Fruit fly (Drosophila melanogaster) ovary, adult (tissue): ENCODE measurements around the gene CG3690.

Source experiments
- CG17801 ChIP-seq: fragments of 200-800 bp; optimal IDR thresholded peaks from 2 replicates; lab custom pipeline; 2019; ENCODE audit warnings: missing biosample characterization, mild to moderate bottlenecking, missing genetic modification characterization, moderate library complexity; ENCODE audit not compliant: partially characterized antibody

Gene CG3690

dm6 chrX:933997-934396 lies 17.7 kb downstream of the CG3690 start:
- no peak for TF ChIP-seq CG17801 (GFP tag; lab: Kevin White, UChicago)

dm6 chrX:932859-933258 lies 18.8 kb downstream of the CG3690 start:
- TF ChIP-seq CG17801 (GFP tag; lab: Kevin White, UChicago) = no peak

dm6 chrX:932166-932565 lies 19.5 kb downstream of the CG3690 start, which contains the start of the genes CG32815 and CG3706:
CG32815 (plus strand) TSS chrX:932466.
CG3706 (minus strand) TSS chrX:932475.
- no peak for TF ChIP-seq CG17801 (GFP tag; lab: Kevin White, UChicago)

- TF ChIP-seq CG17801 (GFP tag; lab: Kevin White, UChicago) = no peak
These were observed 21.5 kb downstream of the CG3690 start, which contains the start of gene CG3708 for dm6 chrX:930048-930800. CG3708 (minus strand) TSS chrX:930098.

dm6 chrX:927863-928257 lies 23.8 kb downstream of the CG3690 start, which contains the start of the genes CG43867 and MED22:
CG43867 (minus strand) TSS chrX:927975.
MED22 (plus strand) TSS chrX:928139.
- no peak for TF ChIP-seq CG17801 (GFP tag; lab: Kevin White, UChicago)

- TF ChIP-seq CG17801 (GFP tag; lab: Kevin White, UChicago) = no peak
These were observed 24.4 kb downstream of the CG3690 start, which contains the start of gene Lztr1 for dm6 chrX:927209-927862. Lztr1 (minus strand) TSS chrX:927582.

- TF ChIP-seq CG17801 (GFP tag; lab: Kevin White, UChicago) = no peak
These were observed 30.3 kb downstream of the CG3690 start for dm6 chrX:921359-921758.

- no peak for TF ChIP-seq CG17801 (GFP tag; lab: Kevin White, UChicago)
These were observed 42.8 kb downstream of the CG3690 start for dm6 chrX:908763-909497.

- peak; percentile 96 for TF ChIP-seq CG17801 (GFP tag; lab: Kevin White, UChicago)
These were observed 50.9 kb downstream of the CG3690 start for dm6 chrX:900725-901345.

dm6 chrX:899407-900050 lies 52.2 kb downstream of the CG3690 start:
- TF ChIP-seq CG17801 (GFP tag; lab: Kevin White, UChicago) = no peak
